Worm (Caenorhabditis elegans): Measurements from ENCODE around the gene blos-4.

DNA sequence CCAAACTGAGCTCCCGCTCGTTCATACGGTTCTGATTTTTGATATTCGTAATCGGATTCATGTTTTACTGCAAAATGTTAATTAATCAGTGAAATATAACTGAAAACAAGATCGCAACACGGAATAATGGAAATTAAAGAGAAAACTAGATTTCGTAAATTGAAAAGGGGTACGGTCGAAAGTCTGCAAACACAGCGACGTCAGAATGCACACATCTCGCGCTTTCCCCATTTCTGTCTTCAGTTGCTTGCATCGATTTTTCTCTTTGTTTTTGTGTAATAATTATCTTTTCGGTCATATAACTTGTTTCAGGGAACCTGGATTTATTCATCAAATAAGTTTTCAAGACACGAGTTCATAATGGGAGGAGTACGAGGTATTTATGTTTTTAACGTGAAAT, 48.2 kb upstream of the blos-4 start, which contains the start of the genes rbmx-2 and C30B5.2:
- TF ChIP-seq Y75B8A.6 (GFP tag; IDR thresholded peaks at IDR 0.05) (no peak), unc-62 (GFP tag; optimal IDR thresholded peaks at IDR 0.05 in 1 of 2) (peak in 1 of 2 experiments; percentile 89), unc-62 (tag; optimal IDR thresholded peaks at IDR 0.05) (no peak), nhr-77 (tag; optimal IDR thresholded peaks at IDR 0.05) (no peak), spr-1 (tag; optimal IDR thresholded peaks at IDR 0.05) (no peak), jun-1 (tag; optimal IDR thresholded peaks at IDR 0.05) (no peak), hlh-30 (tag; optimal IDR thresholded peaks at IDR 0.05; ENCODE audit: insufficient read depth) (peak; percentile 86), pqm-1 (tag; optimal IDR thresholded peaks at IDR 0.05) (no peak), nhr-237 (tag; optimal IDR thresholded peaks at IDR 0.05) (no peak), unc-130 (GFP tag; optimal IDR thresholded peaks at IDR 0.05) (no peak), skn-1 (tag; optimal IDR thresholded peaks at IDR 0.05) (no peak)
